Fruit fly (Drosophila melanogaster) whole organism, wandering third instar larva: ENCODE measurements around the gene CG4645.
A peak's percentile ranks its signal among the peaks of the same experiment; 100 is the strongest.

Experiments used
- Abd-B ChIP-seq: fragments of >200 bp; optimal IDR thresholded peaks from 2 replicates; lab custom pipeline; 2017; ENCODE audit warnings: missing biosample characterization, missing genetic modification characterization
- CG32264 ChIP-seq: fragments of 200-800 bp; sonication (Bioruptor generic); optimal IDR thresholded peaks from 2 replicates; lab custom pipeline; 2016; ENCODE audit warnings: missing biosample characterization, missing genetic modification characterization
- CG9705 ChIP-seq: fragments of 200-800 bp; sonication (Bioruptor generic); optimal IDR thresholded peaks from 2 replicates; lab custom pipeline; 2018; ENCODE audit warnings: missing biosample characterization, mild to moderate bottlenecking, missing genetic modification characterization
- CrebA ChIP-seq: fragments of 200-800 bp; sonication (Bioruptor generic); optimal IDR thresholded peaks from 2 replicates; lab custom pipeline; 2016; ENCODE audit warnings: missing biosample characterization, mild to moderate bottlenecking, missing genetic modification characterization, borderline replicate concordance
- Dfd ChIP-seq: fragments of >200 bp; optimal IDR thresholded peaks from 2 replicates; lab custom pipeline; 2017; ENCODE audit warnings: missing biosample characterization, missing genetic modification characterization
- Dif ChIP-seq: fragments of 200-275, 200-300 bp; sonication (Bioruptor generic); optimal IDR thresholded peaks from 2 replicates; lab custom pipeline; 2018; ENCODE audit warnings: missing biosample characterization, missing genetic modification characterization; ENCODE audit not compliant: partially characterized antibody
- GATAd ChIP-seq: sonication (Bioruptor generic); optimal IDR thresholded peaks from 2 replicates; lab custom pipeline; 2016; ENCODE audit warnings: missing biosample characterization, missing genetic modification characterization
- HLH106 ChIP-seq: fragments of 200-800 bp; optimal IDR thresholded peaks from 3 replicates; lab custom pipeline; 2019; ENCODE audit warnings: missing biosample characterization, mild to moderate bottlenecking, missing genetic modification characterization, moderate library complexity
- Hnf4 ChIP-seq: fragments of 200-800 bp; sonication (Bioruptor generic); optimal IDR thresholded peaks from 2 replicates; lab custom pipeline; 2016; ENCODE audit warnings: missing biosample characterization, mild to moderate bottlenecking, missing genetic modification characterization
- Hr78 ChIP-seq: fragments of >200 bp; optimal IDR thresholded peaks from 2 replicates; lab custom pipeline; 2017; ENCODE audit warnings: missing biosample characterization, missing genetic modification characterization
- Hr83 ChIP-seq: fragments of 200-300 bp; sonication (Bioruptor generic); optimal IDR thresholded peaks from 2 replicates; lab custom pipeline; 2016; ENCODE audit warnings: missing biosample characterization, mild to moderate bottlenecking, missing genetic modification characterization, moderate library complexity; ENCODE audit not compliant: poor library complexity, severe bottlenecking
- Jra ChIP-seq: sonication (Bioruptor generic); optimal IDR thresholded peaks from 2 replicates; lab custom pipeline; 2016; ENCODE audit warnings: missing biosample characterization, missing genetic modification characterization
- Mio ChIP-seq: sonication (Bioruptor generic); optimal IDR thresholded peaks from 2 replicates; lab custom pipeline; 2016; ENCODE audit warnings: missing biosample characterization, missing genetic modification characterization
- Myc ChIP-seq: fragments of >200 bp; optimal IDR thresholded peaks from 2 replicates; lab custom pipeline; 2017
- N ChIP-seq: fragments of >200 bp; optimal IDR thresholded peaks from 2 replicates; lab custom pipeline; 2018; ENCODE audit warnings: missing biosample characterization, missing external identifiers, missing genetic modification characterization
- OdsH ChIP-seq: fragments of 200-800 bp; sonication (Bioruptor generic); optimal IDR thresholded peaks from 2 replicates; lab custom pipeline; 2016; ENCODE audit warnings: missing biosample characterization, mild to moderate bottlenecking, missing genetic modification characterization
- Rel ChIP-seq, 2 experiments: fragments of 200-800 bp; sonication (Bioruptor generic) in 1 of 2; optimal IDR thresholded peaks; 2 replicates in 1 of 2; 3 replicates in 1 of 2; lab custom pipeline; 2016 to 2019; ENCODE audit warnings: mild to moderate bottlenecking in 2 of 2, missing biosample characterization in 2 of 2, missing genetic modification characterization in 2 of 2, moderate library complexity in 1 of 2
- Sp1 ChIP-seq: fragments of 200-800 bp; sonication (Bioruptor generic); optimal IDR thresholded peaks from 3 replicates; lab custom pipeline; 2019; ENCODE audit warnings: missing biosample characterization, mild to moderate bottlenecking, missing genetic modification characterization, moderate library complexity
- Vsx2 ChIP-seq: fragments of 200-300, 225-300 bp; sonication (Bioruptor generic); optimal IDR thresholded peaks from 2 replicates; lab custom pipeline; 2018; ENCODE audit warnings: missing biosample characterization, missing genetic modification characterization; ENCODE audit not compliant: partially characterized antibody
- br ChIP-seq: fragments of 200-800 bp; sonication (Bioruptor generic); optimal IDR thresholded peaks from 2 replicates; lab custom pipeline; 2016; ENCODE audit warnings: missing biosample characterization, missing genetic modification characterization
- brk ChIP-seq: fragments of 200-800 bp; sonication (Bioruptor generic); optimal IDR thresholded peaks from 2 replicates; lab custom pipeline; 2016; ENCODE audit warnings: missing biosample characterization, mild to moderate bottlenecking, missing genetic modification characterization
- dl ChIP-seq, 2 experiments: fragments of 175-275, 200-275 bp in 1 of 2; fragments of 200-275 bp in 1 of 2; sonication (Bioruptor generic); optimal IDR thresholded peaks; lab custom pipeline; 2018; ENCODE audit warnings: mild to moderate bottlenecking in 2 of 2, missing biosample characterization in 2 of 2, missing genetic modification characterization in 2 of 2, moderate library complexity in 2 of 2; ENCODE audit not compliant: partially characterized antibody in 2 of 2, insufficient read depth in 1 of 2
- dmrt93B ChIP-seq: fragments of 200-800 bp; sonication (Bioruptor generic); optimal IDR thresholded peaks from 2 replicates; lab custom pipeline; 2018; ENCODE audit warnings: missing biosample characterization, mild to moderate bottlenecking, missing genetic modification characterization
- dsf ChIP-seq: sonication (Bioruptor generic); optimal IDR thresholded peaks from 2 replicates; lab custom pipeline; 2016; ENCODE audit warnings: missing biosample characterization, missing genetic modification characterization, borderline replicate concordance
- ey ChIP-seq: fragments of 200-800 bp; sonication (Bioruptor generic); optimal IDR thresholded peaks from 2 replicates; lab custom pipeline; 2016; ENCODE audit warnings: missing biosample characterization, missing genetic modification characterization
- foxo ChIP-seq, 2 experiments: fragments of 200-800 bp; sonication (Bioruptor generic); optimal IDR thresholded peaks; 2 replicates in 1 of 2; 3 replicates in 1 of 2; lab custom pipeline; 2016 to 2017; ENCODE audit warnings: missing biosample characterization in 2 of 2, missing genetic modification characterization in 2 of 2
- fru ChIP-seq: fragments of 200-800 bp; sonication (Bioruptor generic); optimal IDR thresholded peaks from 3 replicates; lab custom pipeline; 2016; ENCODE audit warnings: missing biosample characterization, mild to moderate bottlenecking, missing genetic modification characterization
- h ChIP-seq: fragments of 200-800 bp; sonication (Bioruptor generic); optimal IDR thresholded peaks from 3 replicates; lab custom pipeline; 2016; ENCODE audit warnings: missing biosample characterization, mild to moderate bottlenecking, missing genetic modification characterization
- jim ChIP-seq: fragments of 175-275, 200-325 bp; sonication (Bioruptor generic); optimal IDR thresholded peaks from 2 replicates; lab custom pipeline; 2016; ENCODE audit warnings: missing biosample characterization, mild to moderate bottlenecking, missing genetic modification characterization
- lola ChIP-seq: fragments of >200 bp; optimal IDR thresholded peaks from 2 replicates; lab custom pipeline; 2017; ENCODE audit warnings: missing biosample characterization, missing genetic modification characterization
- pan ChIP-seq: fragments of >200 bp; optimal IDR thresholded peaks from 2 replicates; lab custom pipeline; 2017
- psq ChIP-seq: fragments of 200-800 bp; sonication (Bioruptor generic); optimal IDR thresholded peaks from 3 replicates; lab custom pipeline; 2017; ENCODE audit warnings: missing biosample characterization, mild to moderate bottlenecking, missing genetic modification characterization, moderate library complexity
- rgr ChIP-seq: fragments of 200-800 bp; sonication (Bioruptor generic); optimal IDR thresholded peaks from 3 replicates; lab custom pipeline; 2016; ENCODE audit warnings: missing biosample characterization, mild to moderate bottlenecking, missing genetic modification characterization
- sage ChIP-seq: fragments of 200-800 bp; sonication (Bioruptor generic); optimal IDR thresholded peaks from 2 replicates; lab custom pipeline; 2016; ENCODE audit warnings: missing biosample characterization, mild to moderate bottlenecking, missing genetic modification characterization
- sv ChIP-seq: fragments of 200-800 bp; sonication (Bioruptor generic); optimal IDR thresholded peaks from 3 replicates; lab custom pipeline; 2016; ENCODE audit warnings: missing biosample characterization, missing genetic modification characterization
- tai ChIP-seq: sonication (Bioruptor generic); optimal IDR thresholded peaks from 2 replicates; lab custom pipeline; 2016; ENCODE audit warnings: missing biosample characterization, missing genetic modification characterization
- usp ChIP-seq: fragments of >200 bp; optimal IDR thresholded peaks from 2 replicates; lab custom pipeline; 2017; ENCODE audit warnings: missing biosample characterization, missing genetic modification characterization
- woc ChIP-seq: sonication (Bioruptor generic); optimal IDR thresholded peaks from 2 replicates; lab custom pipeline; 2016; ENCODE audit warnings: missing biosample characterization, mild to moderate bottlenecking, missing genetic modification characterization

Gene CG4645

DNA sequence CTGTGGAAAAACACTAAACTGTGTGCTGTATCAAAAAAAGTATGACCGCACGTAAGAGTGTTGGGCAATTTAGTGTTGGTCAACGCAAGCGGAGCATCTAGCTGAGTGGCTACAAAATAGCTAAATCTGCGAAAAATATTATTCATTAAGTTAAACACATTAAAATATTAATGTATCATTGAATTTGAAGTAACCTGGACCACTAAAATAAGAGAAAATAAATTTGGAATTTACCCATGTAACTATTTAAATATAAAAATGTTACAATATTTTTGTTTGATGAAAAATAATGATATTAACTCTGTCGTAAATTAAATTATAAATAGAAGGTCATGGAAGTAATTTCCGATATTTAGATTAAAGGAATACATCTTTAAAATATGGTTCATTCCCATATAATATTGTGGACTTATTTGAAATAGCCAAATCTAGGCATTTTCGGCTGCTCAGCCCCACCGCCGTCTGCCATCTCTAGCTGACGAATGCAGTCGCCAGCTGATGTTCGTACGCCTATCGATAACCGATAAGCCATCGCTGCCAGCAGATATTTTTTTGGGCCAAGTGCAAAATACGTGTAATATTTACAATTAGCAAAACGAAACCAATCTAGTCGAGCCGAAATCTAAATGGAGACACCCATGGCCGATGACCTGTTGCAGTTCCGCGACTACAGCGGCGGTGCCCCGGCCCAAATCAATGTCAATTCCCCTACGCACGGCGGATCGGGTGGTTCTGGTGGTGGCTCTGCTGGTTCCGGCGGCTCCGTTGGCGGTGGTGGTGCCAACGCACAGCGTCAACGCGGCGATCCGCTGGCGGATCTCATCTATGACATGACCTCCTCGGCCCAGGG, at the start of gene CG4645, which contains the start of gene Brms1:
Gene CG4645, plus strand, starts transcription at position 377 of the 850 bp plus-strand sequence.
Gene Brms1, minus strand, starts transcription at position 46 of the 850 bp plus-strand sequence.
- TF ChIP-seq br (GFP tag; lab: Kevin White, UChicago) (peak; percentile 30), foxo (GFP tag; optimal IDR thresholded peaks at IDR 0.05; lab: Kevin White, UChicago) (peak in 1 of 2 experiments; percentile 70), ey (peak; percentile 39), CG32264 (GFP tag; lab: Kevin White, UChicago) (no peak), HLH106 (peak; percentile 66), CG9705 (GFP tag; lab: Kevin White, UChicago) (peak; percentile 43), CrebA (GFP tag; lab: Kevin White, UChicago) (no peak), tai (no peak), psq (GFP tag; lab: Kevin White, UChicago) (peak; percentile 60), Rel (GFP tag; optimal IDR thresholded peaks at IDR 0.05; lab: Kevin White, UChicago) (no peak), Rel (tag; optimal IDR thresholded peaks at IDR 0.05; lab: Kevin White, UChicago) (peak; percentile 54), rgr (GFP tag; lab: Kevin White, UChicago) (peak; percentile 49), dsf (GFP tag; lab: Kevin White, UChicago) (peak; percentile 22), sage (GFP tag; lab: Kevin White, UChicago) (no peak), Hnf4 (GFP tag; lab: Kevin White, UChicago) (no peak), Myc (lab: Kevin White, UChicago) (peak; percentile 91), OdsH (GFP tag; lab: Kevin White, UChicago) (peak; percentile 44), dmrt93B (peak; percentile 57), brk (no peak), Sp1 (peak; percentile 44), Dfd (GFP tag; lab: Kevin White, UChicago) (no peak), lola (GFP tag; lab: Kevin White, UChicago) (no peak), GATAd (GFP tag; lab: Kevin White, UChicago) (no peak), Mio (GFP tag; lab: Kevin White, UChicago) (no peak), Hr83 (GFP tag; lab: Kevin White, UChicago) (peak; percentile 61), Vsx2 (GFP tag; lab: Kevin White, UChicago) (no peak), Hr78 (GFP tag; lab: Kevin White, UChicago) (no peak), dl (GFP tag; optimal IDR thresholded peaks at IDR 0.05; lab: Kevin White, UChicago; ENCODE audit: insufficient read depth in 1 of 2, partially characterized antibody in 2 of 2) (no peak), N (no peak), Abd-B (no peak), h (GFP tag; lab: Kevin White, UChicago) (peak; percentile 48), woc (peak; percentile 57), fru (GFP tag; lab: Kevin White, UChicago) (peak; percentile 54), usp (GFP tag; lab: Kevin White, UChicago) (no peak), jim (GFP tag; lab: Kevin White, UChicago) (no peak), pan (lab: Kevin White, UChicago) (no peak), Jra (peak; percentile 21), sv (GFP tag; lab: Kevin White, UChicago) (peak; percentile 47), Dif (no peak)

DNA sequence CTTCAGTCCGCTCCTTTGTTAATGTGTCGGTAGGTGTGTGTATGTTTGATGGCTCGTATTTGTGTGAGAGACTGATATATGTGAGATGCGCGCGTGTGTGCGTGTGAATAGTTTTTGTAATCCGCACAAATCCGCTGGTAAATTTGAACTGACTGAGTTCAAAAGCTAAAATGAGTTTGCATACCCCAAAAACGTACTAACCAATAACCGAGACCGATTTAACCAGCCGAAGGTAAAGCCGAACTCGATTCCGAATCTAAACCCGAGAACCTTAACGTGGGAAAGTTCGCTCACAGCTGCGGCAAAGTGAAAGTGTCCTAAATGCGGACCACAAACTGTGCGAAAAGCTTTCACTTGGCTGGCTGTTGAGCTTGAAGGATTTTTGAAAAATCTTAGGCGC, 41.1 kb upstream of the CG4645 start:
- TF ChIP-seq Dfd (GFP tag; lab: Kevin White, UChicago) (no peak), fru (GFP tag; lab: Kevin White, UChicago) (no peak), jim (GFP tag; lab: Kevin White, UChicago) (no peak), Myc (lab: Kevin White, UChicago) (no peak), Abd-B (no peak), Mio (GFP tag; lab: Kevin White, UChicago) (no peak), Vsx2 (GFP tag; lab: Kevin White, UChicago) (no peak), sv (GFP tag; lab: Kevin White, UChicago) (no peak), HLH106 (no peak), tai (no peak), CrebA (GFP tag; lab: Kevin White, UChicago) (no peak), CG32264 (GFP tag; lab: Kevin White, UChicago) (no peak), dsf (GFP tag; lab: Kevin White, UChicago) (no peak)
